Fruit fly (Drosophila melanogaster): Measurements from ENCODE around the gene CG8813.

dm6 chr2L:2910957-2911356 lies 41.5 kb downstream of the CG8813 start:
- no peak for TF ChIP-seq lz (GFP tag; optimal IDR thresholded peaks at IDR 0.05)
- no peak for TF ChIP-seq eg (GFP tag; IDR thresholded peaks at IDR 0.05)
- TF ChIP-seq Sox102F (GFP tag; optimal IDR thresholded peaks at IDR 0.05), result no peak
- TF ChIP-seq Eip93F (GFP tag; optimal IDR thresholded peaks at IDR 0.05), result no peak
- TF ChIP-seq Gug (GFP tag; IDR thresholded peaks at IDR 0.05), result no peak
- no peak for TF ChIP-seq CG9139 (GFP tag; optimal IDR thresholded peaks at IDR 0.05)
- no peak for TF ChIP-seq Lpt (GFP tag; optimal IDR thresholded peaks at IDR 0.05)
- TF ChIP-seq CG16779 (tag; optimal IDR thresholded peaks at IDR 0.05), result no peak

All from whole organism, prepupa.